Worm (Caenorhabditis elegans) whole organism, L4 larva: ENCODE data around the gene cal-2.

Experiments
- hlh-30 ChIP-seq: sonication (generic microtip); optimal IDR thresholded peaks from 2 replicates; lab custom pipeline; 2017; ENCODE audit warnings: antibody characterized with exemption, mild to moderate bottlenecking, missing genetic modification characterization, missing compliant biosample characterization; ENCODE audit not compliant: insufficient read depth
- lin-29 ChIP-seq: fragments of 200-800 bp; sonication (Bioruptor generic); IDR thresholded peaks from 2 replicates; pipeline ENCODE4 v1.3.6; 2022; ENCODE audit warnings: missing genetic modification reagents, missing genetic modification characterization, missing compliant biosample characterization
- lsy-2 ChIP-seq, 2 experiments: fragments of 150-350 bp in 1 of 2; sonication (generic microtip) in 1 of 2; optimal IDR thresholded peaks; 2 replicates each; lab custom pipeline; 2014 to 2017; ENCODE audit warnings: missing biosample characterization in 2 of 2, missing genetic modification characterization in 2 of 2
- nhr-11 ChIP-seq: fragments of 150-350 bp; optimal IDR thresholded peaks from 2 replicates; lab custom pipeline; 2014; ENCODE audit warnings: missing biosample characterization, missing genetic modification characterization
- nhr-25 ChIP-seq: sonication (generic microtip); optimal IDR thresholded peaks from 2 replicates; lab custom pipeline; 2017; ENCODE audit warnings: missing genetic modification characterization, mild to moderate bottlenecking, missing compliant biosample characterization, antibody characterized with exemption, moderate library complexity, borderline replicate concordance; ENCODE audit not compliant: insufficient read depth
- snpc-1.2 ChIP-seq: fragments of 200-800 bp; sonication (Bioruptor generic); IDR thresholded peaks from 2 replicates; pipeline ENCODE4 v1.3.6; 2022; ENCODE audit warnings: missing genetic modification reagents, missing genetic modification characterization, missing compliant biosample characterization
- unc-39 ChIP-seq: sonication (generic microtip); optimal IDR thresholded peaks from 2 replicates; lab custom pipeline; 2017; ENCODE audit warnings: missing biosample characterization, missing genetic modification characterization
- ztf-7 ChIP-seq: fragments of 150-350 bp; optimal IDR thresholded peaks from 2 replicates; lab custom pipeline; 2014; ENCODE audit warnings: missing biosample characterization, missing genetic modification characterization

DNA sequence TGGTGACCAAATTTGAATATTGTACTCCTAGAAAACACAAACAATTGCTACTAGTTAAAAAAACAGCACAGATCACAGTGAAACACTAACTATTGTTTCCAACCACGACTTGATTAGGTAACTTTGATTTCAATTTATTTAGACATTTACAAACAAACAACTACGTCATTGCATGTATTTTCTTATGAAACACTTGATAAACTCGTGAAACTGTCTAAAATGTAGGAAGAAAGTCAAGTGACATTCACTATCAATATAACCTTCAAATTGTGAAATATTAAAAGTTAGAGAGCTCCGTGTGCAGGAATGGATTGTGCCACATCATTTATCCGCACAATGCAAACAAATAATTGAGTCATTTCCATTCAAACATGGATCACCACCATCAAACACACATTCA, 29.8 kb downstream of the cal-2 start:
- TF ChIP-seq lin-29 (GFP tag; lab: Robert Waterston, UW) (no peak), hlh-30 (tag; lab: Kevin White, UChicago) (no peak), lsy-2 (tag; optimal IDR thresholded peaks at IDR 0.05; lab: Kevin White, UChicago) (no peak), unc-39 (no peak), nhr-11 (tag; lab: Kevin White, UChicago) (no peak), snpc-1.2 (GFP tag; lab: Robert Waterston, UW) (no peak), ztf-7 (tag; lab: Kevin White, UChicago) (no peak), nhr-25 (tag; lab: Kevin White, UChicago) (no peak)
